Worm (Caenorhabditis elegans) whole organism, young adult: ENCODE results near the gene H38K22.9.

Experiments
- C06A6.2 ChIP-seq: fragments of 200-800 bp; sonication (Bioruptor generic); conservative IDR thresholded peaks from 2 replicates; pipeline ENCODE4 v1.3.6; 2022; ENCODE audit warnings: missing genetic modification characterization, missing compliant biosample characterization
- F33H1.4 ChIP-seq: fragments of 200-800 bp; sonication (Bioruptor generic); IDR thresholded peaks from 2 replicates; pipeline ENCODE4 v1.3.6; 2022; ENCODE audit warnings: missing genetic modification reagents, missing genetic modification characterization, missing compliant biosample characterization
- F55B11.4 ChIP-seq: sonication (generic microtip); optimal IDR thresholded peaks from 2 replicates; lab custom pipeline; 2016; ENCODE audit warnings: missing compliant biosample characterization, missing genetic modification characterization, borderline replicate concordance; ENCODE audit not compliant: insufficient read depth
- F57C9.4 ChIP-seq: sonication (generic microtip); optimal IDR thresholded peaks from 2 replicates; lab custom pipeline; 2017; ENCODE audit warnings: mild to moderate bottlenecking, missing genetic modification characterization, missing compliant biosample characterization
- Y53F4B.3 ChIP-seq: fragments of 200-800 bp; sonication (Bioruptor generic); IDR thresholded peaks from 2 replicates; pipeline ENCODE4 v1.3.6; 2022; ENCODE audit warnings: missing genetic modification reagents, missing genetic modification characterization, missing compliant biosample characterization
- dpl-1 ChIP-seq: fragments of 150-350 bp; optimal IDR thresholded peaks from 2 replicates; lab custom pipeline; 2014; ENCODE audit warnings: missing biosample characterization, missing genetic modification reagents, missing genetic modification characterization
- hlh-12 ChIP-seq: sonication (generic microtip); optimal IDR thresholded peaks from 2 replicates; lab custom pipeline; 2016; ENCODE audit warnings: missing genetic modification characterization, missing compliant biosample characterization
- hlh-26 ChIP-seq: fragments of 200-800 bp; sonication (Bioruptor generic); conservative IDR thresholded peaks from 2 replicates; pipeline ENCODE4 v1.3.6; 2022; ENCODE audit warnings: missing genetic modification reagents, missing genetic modification characterization, missing compliant biosample characterization
- lin-26 ChIP-seq: fragments of 200-800 bp; sonication (Bioruptor generic); IDR thresholded peaks from 2 replicates; pipeline ENCODE4 v1.3.6; 2022; ENCODE audit warnings: missing genetic modification reagents, missing genetic modification characterization, missing compliant biosample characterization
- snpc-4 ChIP-seq, 5 experiments: fragments of 150-350 bp in 1 of 5; sonication (generic microtip) in 4 of 5; optimal IDR thresholded peaks; 2 replicates each; lab custom pipeline; 2014 to 2018; ENCODE audit warnings: missing genetic modification characterization in 5 of 5, missing biosample characterization in 3 of 5, antibody characterized with exemption in 2 of 5, mild to moderate bottlenecking in 2 of 5, missing compliant biosample characterization in 2 of 5, missing genotype in 2 of 5, moderate library complexity in 2 of 5, missing genetic modification reagents in 1 of 5
- somi-1 ChIP-seq: fragments of 200-800 bp; sonication (Bioruptor generic); optimal IDR thresholded peaks from 2 replicates; lab custom pipeline; 2018; ENCODE audit warnings: mild to moderate bottlenecking, missing genetic modification characterization, missing compliant biosample characterization

DNA sequence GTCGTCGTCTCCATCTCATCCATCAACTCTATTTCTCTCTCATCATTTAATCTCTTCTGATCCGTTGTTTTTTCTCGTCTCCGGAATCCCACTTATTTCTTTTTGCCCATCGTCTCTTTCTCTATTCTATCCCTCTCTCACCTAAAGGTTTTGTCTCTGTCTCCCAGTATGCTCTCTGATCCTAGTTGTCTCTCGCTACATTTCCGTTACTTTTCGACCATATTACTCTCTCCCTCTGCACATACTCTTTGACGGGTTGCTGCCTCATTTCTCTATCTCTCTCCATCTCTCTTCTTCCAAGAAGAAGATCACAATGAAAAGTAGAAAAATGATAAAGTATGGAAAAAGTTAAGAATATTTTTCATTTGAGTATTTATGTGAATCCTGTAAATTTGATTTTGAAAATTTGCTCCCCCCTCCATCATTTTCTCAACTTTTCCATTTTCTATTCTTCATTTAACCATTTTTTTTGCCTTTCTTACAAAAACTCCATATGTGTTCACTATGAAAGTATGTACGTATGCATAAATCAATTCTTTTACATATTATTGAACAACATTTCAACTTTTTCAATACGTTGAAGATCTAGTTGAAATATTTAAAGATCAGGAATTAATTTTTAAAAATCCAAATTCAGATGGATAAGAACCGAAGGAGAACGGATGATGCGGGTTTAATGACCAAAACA, 6.8 kb upstream of the H38K22.9 start, which contains the start of gene tag-131:
- TF ChIP-seq hlh-12 (tag; lab: Kevin White, UChicago) (no peak), F33H1.4 (GFP tag; lab: Robert Waterston, UW) (no peak), somi-1 (GFP tag; lab: Kevin White, UChicago) (no peak), dpl-1 (GFP tag; lab: Kevin White, UChicago) (no peak), snpc-4 (GFP tag; optimal IDR thresholded peaks at IDR 0.05; lab: Kevin White, UChicago) (no peak), snpc-4 (tag; optimal IDR thresholded peaks at IDR 0.05; lab: Kevin White, UChicago) (no peak), Y53F4B.3 (no peak), hlh-26 (GFP tag; lab: Robert Waterston, UW) (no peak), F57C9.4 (no peak), F55B11.4 (no peak), C06A6.2 (GFP tag; lab: Robert Waterston, UW) (no peak), lin-26 (GFP tag; lab: Robert Waterston, UW) (no peak)
